Worm (Caenorhabditis elegans) whole organism, mixed stage, embryonic: ENCODE results near the gene zzz-1.

Source experiments
- blmp-1 ChIP-seq: fragments of 150-350 bp; optimal IDR thresholded peaks from 2 replicates; lab custom pipeline; 2014; ENCODE audit warnings: missing biosample characterization, missing genetic modification characterization
- ceh-39 ChIP-seq: fragments of 150-350 bp; optimal IDR thresholded peaks from 2 replicates; lab custom pipeline; 2014; ENCODE audit warnings: missing biosample characterization, missing genetic modification characterization
- ceh-43 ChIP-seq: fragments of 200-800 bp; sonication (Bioruptor generic); optimal IDR thresholded peaks from 2 replicates; lab custom pipeline; 2018; ENCODE audit warnings: mild to moderate bottlenecking, missing genetic modification characterization, moderate library complexity, missing compliant biosample characterization
- ceh-83 ChIP-seq: fragments of 200-800 bp; sonication (Bioruptor generic); optimal IDR thresholded peaks from 2 replicates; lab custom pipeline; 2018; ENCODE audit warnings: mild to moderate bottlenecking, missing genetic modification characterization, missing compliant biosample characterization
- ces-1 ChIP-seq: fragments of 150-350 bp; optimal IDR thresholded peaks from 2 replicates; lab custom pipeline; 2014; ENCODE audit warnings: missing biosample characterization, missing genetic modification reagents, missing genetic modification characterization
- cnd-1 ChIP-seq: fragments of 200-800 bp; sonication (Bioruptor generic); optimal IDR thresholded peaks from 2 replicates; lab custom pipeline; 2018; ENCODE audit warnings: mild to moderate bottlenecking, missing genetic modification characterization, missing compliant biosample characterization
- drap-1 ChIP-seq: fragments of 200-800 bp; sonication (Bioruptor generic); optimal IDR thresholded peaks from 3 replicates; lab custom pipeline; 2018; ENCODE audit warnings: mild to moderate bottlenecking, missing genetic modification characterization, missing compliant biosample characterization
- elt-1 ChIP-seq: sonication (generic microtip); optimal IDR thresholded peaks from 2 replicates; lab custom pipeline; 2017; ENCODE audit warnings: missing genetic modification characterization, mild to moderate bottlenecking, missing compliant biosample characterization, antibody characterized with exemption, moderate library complexity, borderline replicate concordance; ENCODE audit not compliant: insufficient read depth
- elt-3 ChIP-seq: fragments of 150-350 bp; optimal IDR thresholded peaks from 2 replicates; lab custom pipeline; 2014; ENCODE audit warnings: missing biosample characterization, missing genetic modification characterization
- flh-1 ChIP-seq: fragments of 200-800 bp; sonication (Bioruptor generic); optimal IDR thresholded peaks from 2 replicates; lab custom pipeline; 2018; ENCODE audit warnings: mild to moderate bottlenecking, missing genetic modification characterization, moderate library complexity, missing compliant biosample characterization
- ham-2 ChIP-seq: fragments of 200-800 bp; sonication (Bioruptor generic); optimal IDR thresholded peaks from 2 replicates; lab custom pipeline; 2018; ENCODE audit warnings: mild to moderate bottlenecking, missing genetic modification characterization, missing compliant biosample characterization
- lin-13 ChIP-seq: fragments of 150-350 bp; optimal IDR thresholded peaks from 2 replicates; lab custom pipeline; 2014; ENCODE audit warnings: missing biosample characterization, missing genetic modification characterization
- lin-32 ChIP-seq: fragments of 200-800 bp; sonication (Bioruptor generic); optimal IDR thresholded peaks from 2 replicates; lab custom pipeline; 2018; ENCODE audit warnings: mild to moderate bottlenecking, missing genetic modification characterization, missing compliant biosample characterization
- lsy-2 ChIP-seq: fragments of 150-350 bp; optimal IDR thresholded peaks from 2 replicates; lab custom pipeline; 2014; ENCODE audit warnings: missing biosample characterization, missing genetic modification characterization
- mab-5 ChIP-seq: fragments of 150-350 bp; optimal IDR thresholded peaks from 2 replicates; lab custom pipeline; 2014; ENCODE audit warnings: missing biosample characterization, missing genetic modification characterization
- mep-1 ChIP-seq: fragments of 150-350 bp; optimal IDR thresholded peaks from 2 replicates; lab custom pipeline; 2017; ENCODE audit warnings: missing biosample characterization, missing genetic modification reagents, missing genetic modification characterization, inconsistent platforms
- mls-2 ChIP-seq: sonication (generic microtip); optimal IDR thresholded peaks from 2 replicates; lab custom pipeline; 2016; ENCODE audit warnings: mild to moderate bottlenecking, missing genetic modification characterization, moderate library complexity, missing compliant biosample characterization
- nhr-237 ChIP-seq: fragments of 150-350 bp; optimal IDR thresholded peaks from 2 replicates; lab custom pipeline; 2014; ENCODE audit warnings: missing biosample characterization, missing genetic modification characterization
- nhr-28 ChIP-seq: fragments of 150-350 bp; optimal IDR thresholded peaks from 2 replicates; lab custom pipeline; 2014; ENCODE audit warnings: missing biosample characterization, missing genetic modification characterization
- nhr-76 ChIP-seq: sonication (generic microtip); optimal IDR thresholded peaks from 2 replicates; lab custom pipeline; 2017; ENCODE audit warnings: missing biosample characterization, missing genetic modification characterization
- pha-4 ChIP-seq: fragments of 150-350 bp; optimal IDR thresholded peaks from 2 replicates; lab custom pipeline; 2018; ENCODE audit warnings: missing biosample characterization, missing genetic modification reagents, missing genetic modification characterization
- sem-2 ChIP-seq: fragments of 200-800 bp; sonication (Bioruptor generic); optimal IDR thresholded peaks from 2 replicates; lab custom pipeline; 2018; ENCODE audit warnings: mild to moderate bottlenecking, missing genetic modification characterization, missing compliant biosample characterization
- snpc-4 ChIP-seq: fragments of 150-350 bp; optimal IDR thresholded peaks from 2 replicates; lab custom pipeline; 2014; ENCODE audit warnings: missing biosample characterization, missing genetic modification characterization
- sptf-1 ChIP-seq: sonication (generic microtip); optimal IDR thresholded peaks from 2 replicates; lab custom pipeline; 2017; ENCODE audit warnings: mild to moderate bottlenecking, missing genetic modification characterization, moderate library complexity, missing compliant biosample characterization
- tbx-8 ChIP-seq: fragments of 200-800 bp; sonication (Bioruptor generic); optimal IDR thresholded peaks from 2 replicates; lab custom pipeline; 2018; ENCODE audit warnings: mild to moderate bottlenecking, missing genetic modification characterization, moderate library complexity, missing compliant biosample characterization
- unc-120 ChIP-seq: sonication (generic microtip); optimal IDR thresholded peaks from 2 replicates; lab custom pipeline; 2017; ENCODE audit warnings: missing genetic modification characterization, missing compliant biosample characterization; ENCODE audit not compliant: poor library complexity, severe bottlenecking
- unc-39 ChIP-seq: fragments of 150-350 bp; optimal IDR thresholded peaks from 2 replicates; lab custom pipeline; 2014; ENCODE audit warnings: missing biosample characterization, missing genetic modification characterization
- unc-62 ChIP-seq: fragments of 150-350 bp; optimal IDR thresholded peaks from 2 replicates; lab custom pipeline; 2014; ENCODE audit warnings: missing biosample characterization, missing genetic modification reagents, missing genetic modification characterization
- zip-8 ChIP-seq: fragments of 150-350 bp; optimal IDR thresholded peaks from 2 replicates; lab custom pipeline; 2014; ENCODE audit warnings: missing biosample characterization, missing genetic modification characterization
- ztf-11 ChIP-seq: fragments of 150-350 bp; optimal IDR thresholded peaks from 2 replicates; lab custom pipeline; 2014; ENCODE audit warnings: missing biosample characterization, missing genetic modification characterization

zzz-1 gene

ce11 chrV:10893510-10894128, 15.4 kb downstream of the zzz-1 start, which contains the start of gene F32D8.4:
Gene F32D8.4, minus strand, starts transcription at chrV:10893560.
- TF ChIP-seq snpc-4: no peak
- TF ChIP-seq ham-2: no peak
- no peak for TF ChIP-seq ztf-11 (tag; lab: Kevin White, UChicago)

- TF ChIP-seq cnd-1 (tag; lab: Kevin White, UChicago): no peak
- no peak for TF ChIP-seq mep-1 (tag; lab: Kevin White, UChicago)
- no peak for TF ChIP-seq flh-1 (GFP tag; lab: Kevin White, UChicago)
- TF ChIP-seq unc-39 (tag; lab: Kevin White, UChicago): no peak
- no peak for TF ChIP-seq tbx-8 (GFP tag; lab: Kevin White, UChicago)
- no peak for TF ChIP-seq lsy-2
- TF ChIP-seq ham-2: no peak
- no peak for TF ChIP-seq ceh-39
- TF ChIP-seq ces-1 (GFP tag; lab: Kevin White, UChicago): no peak
- no peak for TF ChIP-seq unc-120 (tag; lab: Kevin White, UChicago)
- no peak for TF ChIP-seq mls-2 (tag; lab: Kevin White, UChicago)
- no peak for TF ChIP-seq blmp-1
- TF ChIP-seq ztf-11 (tag; lab: Kevin White, UChicago): no peak
- TF ChIP-seq nhr-28 (tag; lab: Kevin White, UChicago): no peak
- TF ChIP-seq ceh-83 (GFP tag; lab: Kevin White, UChicago): no peak
- TF ChIP-seq lin-13 (tag; lab: Kevin White, UChicago): no peak
- TF ChIP-seq nhr-76 (tag; lab: Kevin White, UChicago): no peak
- TF ChIP-seq, all 35 proteins: peak for 0
These were observed 18.0 kb downstream of the zzz-1 start, which contains the start of gene F32D8.12 for ce11 chrV:10890980-10891379. Gene F32D8.12, minus strand, starts transcription at chrV:10891027.

ce11 chrV:10889774-10890173, 19.2 kb downstream of the zzz-1 start:
- TF ChIP-seq nhr-28 (tag; lab: Kevin White, UChicago): no peak

ce11 chrV:10889036-10889435, 19.9 kb downstream of the zzz-1 start, which contains the start of gene F32D8.11:
Gene F32D8.11, minus strand, starts transcription at chrV:10889136.
- TF ChIP-seq unc-62: no peak
- TF ChIP-seq ceh-43 (GFP tag; lab: Kevin White, UChicago): no peak
- TF ChIP-seq drap-1: no peak
- no peak for TF ChIP-seq nhr-237
- TF ChIP-seq ceh-39: no peak
- TF ChIP-seq mls-2 (tag; lab: Kevin White, UChicago): no peak
- TF ChIP-seq lsy-2: no peak
- no peak for TF ChIP-seq mep-1 (tag; lab: Kevin White, UChicago)
- TF ChIP-seq, all 35 proteins: peak for 0

DNA sequence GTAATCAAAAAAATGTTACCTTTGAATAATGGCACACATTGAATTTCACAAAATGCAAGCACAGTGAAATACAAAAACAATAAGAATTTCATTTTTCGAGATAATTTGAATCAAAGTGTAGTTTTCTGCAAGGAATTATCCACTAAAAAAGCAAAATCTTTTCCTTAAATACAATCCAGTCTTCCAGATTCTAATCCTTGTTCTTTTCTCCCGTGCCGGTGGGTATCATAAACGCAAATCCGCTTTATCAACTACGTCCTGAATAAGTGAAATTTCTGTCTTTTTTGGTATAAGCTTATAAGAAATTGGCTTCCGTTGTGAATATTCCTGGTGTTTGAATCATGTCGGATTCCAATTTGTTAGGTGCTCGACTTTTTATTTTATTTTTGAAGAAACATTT, 20.8 kb downstream of the zzz-1 start:
- no peak for TF ChIP-seq flh-1 (GFP tag; lab: Kevin White, UChicago)
- no peak for TF ChIP-seq tbx-8 (GFP tag; lab: Kevin White, UChicago)
- TF ChIP-seq lsy-2: no peak
- no peak for TF ChIP-seq lin-32 (GFP tag; lab: Kevin White, UChicago)
- no peak for TF ChIP-seq unc-39 (tag; lab: Kevin White, UChicago)
- no peak for TF ChIP-seq ham-2
- no peak for TF ChIP-seq mep-1 (tag; lab: Kevin White, UChicago)
- TF ChIP-seq pha-4 (tag; lab: Kevin White, UChicago): no peak
- no peak for TF ChIP-seq ceh-39
- no peak for TF ChIP-seq elt-3 (tag; lab: Kevin White, UChicago)

- TF ChIP-seq ces-1 (GFP tag; lab: Kevin White, UChicago) (no peak), blmp-1 (no peak), unc-62 (no peak), elt-3 (tag; lab: Kevin White, UChicago) (no peak), mab-5 (tag; lab: Kevin White, UChicago) (no peak), drap-1 (no peak), mep-1 (tag; lab: Kevin White, UChicago) (no peak), lin-32 (GFP tag; lab: Kevin White, UChicago) (no peak), pha-4 (tag; lab: Kevin White, UChicago) (no peak), nhr-76 (tag; lab: Kevin White, UChicago) (no peak), ceh-39 (no peak), elt-1 (no peak), cnd-1 (tag; lab: Kevin White, UChicago) (no peak), sptf-1 (tag; lab: Kevin White, UChicago) (no peak), sem-2 (GFP tag; lab: Kevin White, UChicago) (no peak), zip-8 (tag; lab: Kevin White, UChicago) (no peak)
- TF ChIP-seq, all 35 proteins: peak for 0
These were observed 21.4 kb downstream of the zzz-1 start for ce11 chrV:10887564-10887963.
